Worm (Caenorhabditis elegans) whole organism, mixed stage, embryonic: ENCODE data around the gene sra-27.

ENCODE experiments used
- bed-3 ChIP-seq: fragments of 200-800 bp; sonication (Bioruptor generic); optimal IDR thresholded peaks from 3 replicates; lab custom pipeline; 2018; ENCODE audit warnings: mild to moderate bottlenecking, missing genetic modification characterization, moderate library complexity, missing compliant biosample characterization
- blmp-1 ChIP-seq: fragments of 150-350 bp; optimal IDR thresholded peaks from 2 replicates; lab custom pipeline; 2014; ENCODE audit warnings: missing biosample characterization, missing genetic modification characterization
- ceh-39 ChIP-seq: fragments of 150-350 bp; optimal IDR thresholded peaks from 2 replicates; lab custom pipeline; 2014; ENCODE audit warnings: missing biosample characterization, missing genetic modification characterization
- ceh-43 ChIP-seq: fragments of 200-800 bp; sonication (Bioruptor generic); optimal IDR thresholded peaks from 2 replicates; lab custom pipeline; 2018; ENCODE audit warnings: mild to moderate bottlenecking, missing genetic modification characterization, moderate library complexity, missing compliant biosample characterization
- cnd-1 ChIP-seq: fragments of 200-800 bp; sonication (Bioruptor generic); optimal IDR thresholded peaks from 2 replicates; lab custom pipeline; 2018; ENCODE audit warnings: mild to moderate bottlenecking, missing genetic modification characterization, missing compliant biosample characterization
- elt-1 ChIP-seq: sonication (generic microtip); optimal IDR thresholded peaks from 2 replicates; lab custom pipeline; 2017; ENCODE audit warnings: missing genetic modification characterization, mild to moderate bottlenecking, missing compliant biosample characterization, antibody characterized with exemption, moderate library complexity, borderline replicate concordance; ENCODE audit not compliant: insufficient read depth
- elt-3 ChIP-seq: fragments of 150-350 bp; optimal IDR thresholded peaks from 2 replicates; lab custom pipeline; 2014; ENCODE audit warnings: missing biosample characterization, missing genetic modification characterization
- flh-1 ChIP-seq: fragments of 200-800 bp; sonication (Bioruptor generic); optimal IDR thresholded peaks from 2 replicates; lab custom pipeline; 2018; ENCODE audit warnings: mild to moderate bottlenecking, missing genetic modification characterization, moderate library complexity, missing compliant biosample characterization
- ham-2 ChIP-seq: fragments of 200-800 bp; sonication (Bioruptor generic); optimal IDR thresholded peaks from 2 replicates; lab custom pipeline; 2018; ENCODE audit warnings: mild to moderate bottlenecking, missing genetic modification characterization, missing compliant biosample characterization
- hlh-1 ChIP-seq: fragments of 150-350 bp; optimal IDR thresholded peaks from 2 replicates; lab custom pipeline; 2014; ENCODE audit warnings: missing biosample characterization, missing genetic modification reagents, missing genetic modification characterization
- lin-13 ChIP-seq: fragments of 150-350 bp; optimal IDR thresholded peaks from 2 replicates; lab custom pipeline; 2014; ENCODE audit warnings: missing biosample characterization, missing genetic modification characterization
- lsy-2 ChIP-seq: fragments of 150-350 bp; optimal IDR thresholded peaks from 2 replicates; lab custom pipeline; 2014; ENCODE audit warnings: missing biosample characterization, missing genetic modification characterization
- mab-5 ChIP-seq: fragments of 150-350 bp; optimal IDR thresholded peaks from 2 replicates; lab custom pipeline; 2014; ENCODE audit warnings: missing biosample characterization, missing genetic modification characterization
- mep-1 ChIP-seq: fragments of 150-350 bp; optimal IDR thresholded peaks from 2 replicates; lab custom pipeline; 2017; ENCODE audit warnings: missing biosample characterization, missing genetic modification reagents, missing genetic modification characterization, inconsistent platforms
- mls-2 ChIP-seq: sonication (generic microtip); optimal IDR thresholded peaks from 2 replicates; lab custom pipeline; 2016; ENCODE audit warnings: mild to moderate bottlenecking, missing genetic modification characterization, moderate library complexity, missing compliant biosample characterization
- nhr-12 ChIP-seq: fragments of 150-350 bp; optimal IDR thresholded peaks from 2 replicates; lab custom pipeline; 2014; ENCODE audit warnings: missing biosample characterization, missing genetic modification characterization
- nhr-2 ChIP-seq: fragments of 150-350 bp; optimal IDR thresholded peaks from 2 replicates; lab custom pipeline; 2014; ENCODE audit warnings: missing biosample characterization, missing genetic modification characterization
- nhr-237 ChIP-seq: fragments of 150-350 bp; optimal IDR thresholded peaks from 2 replicates; lab custom pipeline; 2014; ENCODE audit warnings: missing biosample characterization, missing genetic modification characterization
- nhr-28 ChIP-seq: fragments of 150-350 bp; optimal IDR thresholded peaks from 2 replicates; lab custom pipeline; 2014; ENCODE audit warnings: missing biosample characterization, missing genetic modification characterization
- nhr-76 ChIP-seq: sonication (generic microtip); optimal IDR thresholded peaks from 2 replicates; lab custom pipeline; 2017; ENCODE audit warnings: missing biosample characterization, missing genetic modification characterization
- pha-4 ChIP-seq: fragments of 150-350 bp; optimal IDR thresholded peaks from 2 replicates; lab custom pipeline; 2018; ENCODE audit warnings: missing biosample characterization, missing genetic modification reagents, missing genetic modification characterization
- sptf-1 ChIP-seq: sonication (generic microtip); optimal IDR thresholded peaks from 2 replicates; lab custom pipeline; 2017; ENCODE audit warnings: mild to moderate bottlenecking, missing genetic modification characterization, moderate library complexity, missing compliant biosample characterization
- tbx-8 ChIP-seq: fragments of 200-800 bp; sonication (Bioruptor generic); optimal IDR thresholded peaks from 2 replicates; lab custom pipeline; 2018; ENCODE audit warnings: mild to moderate bottlenecking, missing genetic modification characterization, moderate library complexity, missing compliant biosample characterization
- unc-120 ChIP-seq: sonication (generic microtip); optimal IDR thresholded peaks from 2 replicates; lab custom pipeline; 2017; ENCODE audit warnings: missing genetic modification characterization, missing compliant biosample characterization; ENCODE audit not compliant: poor library complexity, severe bottlenecking
- unc-39 ChIP-seq: fragments of 150-350 bp; optimal IDR thresholded peaks from 2 replicates; lab custom pipeline; 2014; ENCODE audit warnings: missing biosample characterization, missing genetic modification characterization
- ztf-11 ChIP-seq: fragments of 150-350 bp; optimal IDR thresholded peaks from 2 replicates; lab custom pipeline; 2014; ENCODE audit warnings: missing biosample characterization, missing genetic modification characterization

The sra-27 gene

ce11 chrII:6616135-6616534 is 47.3 kb downstream of the sra-27 start:
- TF ChIP-seq pha-4 (no peak), nhr-237 (tag; lab: Kevin White, UChicago) (no peak), ceh-39 (no peak), lsy-2 (tag; lab: Kevin White, UChicago) (no peak), nhr-12 (tag; lab: Kevin White, UChicago) (no peak), nhr-2 (tag; lab: Kevin White, UChicago) (no peak), sptf-1 (tag; lab: Kevin White, UChicago) (no peak), ceh-43 (no peak), elt-1 (tag; lab: Kevin White, UChicago) (no peak), mab-5 (tag; lab: Kevin White, UChicago) (no peak), elt-3 (no peak), ztf-11 (tag; lab: Kevin White, UChicago) (no peak), nhr-76 (no peak), unc-120 (tag; lab: Kevin White, UChicago) (no peak), lin-13 (no peak), mep-1 (tag; lab: Kevin White, UChicago) (no peak), flh-1 (no peak), nhr-28 (no peak)

ce11 chrII:6616770-6617169 is 48.0 kb downstream of the sra-27 start, which contains the start of gene klf-3:
TSS of gene klf-3 (plus strand) at chrII:6616878.
- TF ChIP-seq elt-1 (tag; lab: Kevin White, UChicago) (no peak), cnd-1 (tag; lab: Kevin White, UChicago) (no peak), mls-2 (no peak), pha-4 (no peak), mab-5 (tag; lab: Kevin White, UChicago) (no peak), lin-13 (no peak), sptf-1 (tag; lab: Kevin White, UChicago) (no peak), unc-39 (tag; lab: Kevin White, UChicago) (no peak), lsy-2 (tag; lab: Kevin White, UChicago) (no peak), unc-120 (tag; lab: Kevin White, UChicago) (no peak), blmp-1 (tag; lab: Kevin White, UChicago) (no peak), mep-1 (tag; lab: Kevin White, UChicago) (no peak)

- TF ChIP-seq hlh-1 (tag; lab: Kevin White, UChicago) (no peak), bed-3 (no peak), ham-2 (GFP tag; lab: Kevin White, UChicago) (no peak), nhr-2 (tag; lab: Kevin White, UChicago) (no peak), unc-120 (tag; lab: Kevin White, UChicago) (no peak), tbx-8 (GFP tag; lab: Kevin White, UChicago) (no peak), ztf-11 (tag; lab: Kevin White, UChicago) (no peak)
Observed at ce11 chrII:6619007-6619406, 50.2 kb downstream of the sra-27 start.
